Worm (Caenorhabditis elegans) whole organism, L3 larva: ENCODE measurements around the gene ndx-3.
A peak's percentile ranks its signal among the peaks of the same experiment; 100 is the strongest.

Experiments used
- R02D3.7 ChIP-seq: fragments of 150-350 bp; optimal IDR thresholded peaks from 2 replicates; lab custom pipeline; 2014; ENCODE audit warnings: missing biosample characterization, missing genetic modification characterization
- ZK546.5 ChIP-seq: sonication (generic microtip); optimal IDR thresholded peaks from 2 replicates; lab custom pipeline; 2017; ENCODE audit warnings: missing biosample characterization, missing genetic modification characterization
- aly-2 ChIP-seq: fragments of 150-350 bp; optimal IDR thresholded peaks from 2 replicates; lab custom pipeline; 2014; ENCODE audit warnings: missing biosample characterization, missing genetic modification characterization
- ceh-16 ChIP-seq: sonication (generic microtip); optimal IDR thresholded peaks from 2 replicates; lab custom pipeline; 2017; ENCODE audit warnings: missing biosample characterization, missing genetic modification characterization
- ceh-28 ChIP-seq: fragments of 150-350 bp; optimal IDR thresholded peaks from 2 replicates; lab custom pipeline; 2014; ENCODE audit warnings: missing biosample characterization, missing genetic modification reagents, missing genetic modification characterization
- ceh-9 ChIP-seq: sonication (generic microtip); optimal IDR thresholded peaks from 2 replicates; lab custom pipeline; 2018; ENCODE audit warnings: missing biosample characterization, missing genetic modification characterization
- daf-12 ChIP-seq: fragments of 150-350 bp; optimal IDR thresholded peaks from 2 replicates; lab custom pipeline; 2014; ENCODE audit warnings: missing biosample characterization, missing genetic modification reagents, missing genetic modification characterization
- egl-27 ChIP-seq: sonication (generic microtip); optimal IDR thresholded peaks from 4 replicates; lab custom pipeline; 2017; ENCODE audit warnings: missing biosample characterization, missing genetic modification reagents, missing genetic modification characterization
- egl-5 ChIP-seq: fragments of 150-350 bp; optimal IDR thresholded peaks from 2 replicates; lab custom pipeline; 2017; ENCODE audit warnings: missing biosample characterization, missing genetic modification reagents, missing genetic modification characterization, inconsistent platforms
- elt-2 ChIP-seq: sonication (generic microtip); optimal IDR thresholded peaks from 2 replicates; lab custom pipeline; 2016; ENCODE audit warnings: missing genetic modification reagents, mild to moderate bottlenecking, missing genetic modification characterization, missing compliant biosample characterization
- elt-3 ChIP-seq, 3 experiments: fragments of 150-350 bp in 1 of 3; sonication (generic microtip) in 2 of 3; optimal IDR thresholded peaks; 2 replicates in 2 of 3; 4 replicates in 1 of 3; lab custom pipeline; 2014 to 2017; ENCODE audit warnings: missing biosample characterization in 3 of 3, missing genetic modification characterization in 3 of 3
- eor-1 ChIP-seq, 2 experiments: fragments of 150-350 bp; optimal IDR thresholded peaks; 2 replicates each; lab custom pipeline; 2014 to 2018; ENCODE audit warnings: missing biosample characterization in 2 of 2, missing genetic modification characterization in 2 of 2
- fkh-10 ChIP-seq: sonication (generic microtip); optimal IDR thresholded peaks from 2 replicates; lab custom pipeline; 2017; ENCODE audit warnings: missing biosample characterization, missing genetic modification reagents, missing genetic modification characterization
- fkh-2 ChIP-seq: fragments of 150-350 bp; optimal IDR thresholded peaks from 2 replicates; lab custom pipeline; 2014; ENCODE audit warnings: missing biosample characterization, missing genetic modification reagents, missing genetic modification characterization
- fos-1 ChIP-seq: fragments of 150-350 bp; optimal IDR thresholded peaks from 2 replicates; lab custom pipeline; 2014; ENCODE audit warnings: missing biosample characterization, missing genetic modification characterization
- hmg-11 ChIP-seq: sonication (generic microtip); optimal IDR thresholded peaks from 2 replicates; lab custom pipeline; 2016; ENCODE audit warnings: missing genetic modification characterization, missing compliant biosample characterization
- jun-1 ChIP-seq: fragments of 150-350 bp; optimal IDR thresholded peaks from 2 replicates; lab custom pipeline; 2014; ENCODE audit warnings: missing biosample characterization, missing genetic modification reagents, missing genetic modification characterization
- lin-15B ChIP-seq: fragments of 150-350 bp; optimal IDR thresholded peaks from 2 replicates; lab custom pipeline; 2014; ENCODE audit warnings: missing biosample characterization, missing genetic modification characterization
- lin-39 ChIP-seq: fragments of 150-350 bp; optimal IDR thresholded peaks from 2 replicates; lab custom pipeline; 2018; ENCODE audit warnings: missing biosample characterization, missing genetic modification reagents, missing genetic modification characterization
- lsy-12 ChIP-seq: sonication (generic microtip); optimal IDR thresholded peaks from 2 replicates; lab custom pipeline; 2016; ENCODE audit warnings: mild to moderate bottlenecking, missing genetic modification characterization, missing compliant biosample characterization
- mdl-1 ChIP-seq: fragments of 150-350 bp; optimal IDR thresholded peaks from 2 replicates; lab custom pipeline; 2014; ENCODE audit warnings: missing biosample characterization, missing genetic modification characterization
- mml-1 ChIP-seq: fragments of 150-350 bp; sonication (generic microtip); optimal IDR thresholded peaks from 3 replicates; lab custom pipeline; 2014; ENCODE audit warnings: missing biosample characterization, missing genetic modification characterization
- nfya-1 ChIP-seq: sonication (generic microtip); optimal IDR thresholded peaks from 2 replicates; lab custom pipeline; 2017; ENCODE audit warnings: missing genetic modification characterization, mild to moderate bottlenecking, missing compliant biosample characterization, antibody characterized with exemption, moderate library complexity; ENCODE audit not compliant: insufficient read depth
- nhr-11 ChIP-seq: fragments of 150-350 bp; optimal IDR thresholded peaks from 2 replicates; lab custom pipeline; 2014; ENCODE audit warnings: missing biosample characterization, missing genetic modification characterization
- nhr-12 ChIP-seq: fragments of 150-350 bp; optimal IDR thresholded peaks from 2 replicates; lab custom pipeline; 2014; ENCODE audit warnings: missing biosample characterization, missing genetic modification characterization
- nhr-23 ChIP-seq: fragments of 150-350 bp; optimal IDR thresholded peaks from 2 replicates; lab custom pipeline; 2014; ENCODE audit warnings: missing biosample characterization, missing genetic modification reagents, missing genetic modification characterization
- nhr-237 ChIP-seq: fragments of 150-350 bp; optimal IDR thresholded peaks from 2 replicates; lab custom pipeline; 2014; ENCODE audit warnings: missing biosample characterization, missing genetic modification characterization
- nhr-25 ChIP-seq: sonication (generic microtip); optimal IDR thresholded peaks from 2 replicates; lab custom pipeline; 2017; ENCODE audit warnings: missing biosample characterization, missing genetic modification characterization
- nhr-28 ChIP-seq: fragments of 150-350 bp; optimal IDR thresholded peaks from 2 replicates; lab custom pipeline; 2014; ENCODE audit warnings: missing biosample characterization, missing genetic modification characterization
- nhr-43 ChIP-seq: sonication (generic microtip); optimal IDR thresholded peaks from 2 replicates; lab custom pipeline; 2016; ENCODE audit warnings: mild to moderate bottlenecking, missing genetic modification characterization, missing compliant biosample characterization; ENCODE audit not compliant: poor library complexity, severe bottlenecking
- nhr-67 ChIP-seq: fragments of 150-350 bp; optimal IDR thresholded peaks from 2 replicates; lab custom pipeline; 2014; ENCODE audit warnings: missing biosample characterization, missing genetic modification characterization
- nhr-76 ChIP-seq: fragments of 150-350 bp; sonication (generic microtip); optimal IDR thresholded peaks from 5 replicates; lab custom pipeline; 2014; ENCODE audit warnings: missing biosample characterization, missing genetic modification characterization
- nhr-77 ChIP-seq: fragments of 150-350 bp; optimal IDR thresholded peaks from 2 replicates; lab custom pipeline; 2014; ENCODE audit warnings: missing biosample characterization, missing genetic modification characterization
- pha-4 ChIP-seq: fragments of 150-350 bp; optimal IDR thresholded peaks from 2 replicates; lab custom pipeline; 2014; ENCODE audit warnings: missing biosample characterization, missing genetic modification reagents, missing genetic modification characterization
- pqm-1 ChIP-seq: fragments of 150-350 bp; optimal IDR thresholded peaks from 2 replicates; lab custom pipeline; 2017; ENCODE audit warnings: missing biosample characterization, missing genetic modification characterization, inconsistent platforms
- sea-2 ChIP-seq: fragments of 150-350 bp; sonication (generic microtip); optimal IDR thresholded peaks from 4 replicates; lab custom pipeline; 2014; ENCODE audit warnings: missing biosample characterization, missing genetic modification reagents, missing genetic modification characterization
- skn-1 ChIP-seq: fragments of 150-350 bp; optimal IDR thresholded peaks from 2 replicates; lab custom pipeline; 2014; ENCODE audit warnings: missing biosample characterization, missing genetic modification characterization
- snpc-4 ChIP-seq: fragments of 150-350 bp; optimal IDR thresholded peaks from 2 replicates; lab custom pipeline; 2014; ENCODE audit warnings: missing biosample characterization, missing genetic modification characterization
- unc-39 ChIP-seq: sonication (generic microtip); optimal IDR thresholded peaks from 4 replicates; lab custom pipeline; 2017; ENCODE audit warnings: missing biosample characterization, missing genetic modification characterization
- unc-62 ChIP-seq: fragments of 150-350 bp; sonication (generic microtip); optimal IDR thresholded peaks from 4 replicates; lab custom pipeline; 2014; ENCODE audit warnings: missing biosample characterization, missing genetic modification reagents, missing genetic modification characterization
- zag-1 ChIP-seq: fragments of 150-350 bp; optimal IDR thresholded peaks from 2 replicates; lab custom pipeline; 2014; ENCODE audit warnings: missing biosample characterization, missing genetic modification characterization
- ztf-11 ChIP-seq: fragments of 150-350 bp; optimal IDR thresholded peaks from 2 replicates; lab custom pipeline; 2014; ENCODE audit warnings: missing biosample characterization, missing genetic modification characterization
- ztf-4 ChIP-seq: fragments of 150-350 bp; optimal IDR thresholded peaks from 2 replicates; lab custom pipeline; 2014; ENCODE audit warnings: missing biosample characterization, missing genetic modification characterization

Gene ndx-3

DNA sequence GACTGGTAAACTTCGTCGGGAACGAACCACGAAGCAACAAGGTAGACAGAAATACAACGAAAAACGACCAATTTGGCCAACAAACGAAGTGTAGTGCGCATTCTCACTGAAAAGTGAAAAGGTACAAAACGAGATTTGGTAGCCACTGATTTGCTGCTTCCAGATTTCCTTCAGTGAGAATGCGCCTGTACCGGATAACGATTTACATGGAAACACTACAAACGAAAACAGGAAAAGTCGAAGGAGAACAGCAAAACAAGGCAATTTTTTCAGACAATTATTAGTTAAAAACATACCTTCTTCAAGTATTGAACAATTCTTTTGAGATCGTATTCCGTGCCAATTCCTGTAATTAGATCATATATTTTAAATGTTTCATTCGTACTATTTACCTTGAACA lies 39.6 kb downstream of the ndx-3 start, which contains the start of gene pigb-1:
Gene pigb-1, minus strand, starts transcription at position 101 of the 400 bp plus-strand sequence.
- TF ChIP-seq nhr-12 (tag; lab: Kevin White, UChicago) (no peak), eor-1 (tag; optimal IDR thresholded peaks at IDR 0.05; lab: Kevin White, UChicago) (no peak), nfya-1 (tag; lab: Kevin White, UChicago) (no peak), nhr-11 (tag; lab: Kevin White, UChicago) (no peak), ceh-9 (no peak)
- TF ChIP-seq, all 47 proteins: peak for 0

DNA sequence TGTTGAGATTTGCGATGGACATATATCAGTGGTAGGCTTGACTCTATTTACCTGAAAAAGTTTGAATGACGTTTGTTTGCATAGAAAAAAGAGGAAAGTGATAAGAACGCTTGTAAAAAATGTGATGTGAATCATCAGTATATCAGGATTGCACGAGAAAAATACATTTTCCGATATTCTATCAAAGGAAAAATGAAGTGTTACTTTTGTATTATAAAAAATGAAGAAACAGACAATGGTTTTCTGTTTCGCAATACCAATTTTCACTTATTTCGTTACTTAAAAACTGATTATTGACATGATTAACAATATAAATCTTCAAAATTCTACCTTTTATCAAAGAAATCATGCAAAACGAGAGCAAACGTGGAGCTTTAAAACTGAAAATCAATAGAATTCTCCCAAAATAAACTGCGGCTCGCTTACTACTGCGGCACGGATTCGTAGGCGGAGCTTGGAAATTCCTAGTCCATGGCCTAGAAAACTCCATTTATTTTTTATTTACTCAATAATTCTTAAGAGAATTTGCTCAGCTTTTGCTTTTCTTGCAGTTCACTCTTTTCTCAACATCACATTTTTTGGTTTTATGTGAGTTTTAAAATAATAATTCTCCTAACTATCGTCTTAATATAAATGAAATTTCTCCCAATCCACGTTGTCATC lies 40.3 kb downstream of the ndx-3 start, which contains the start of the genes eif-1 and vps-24:
Gene eif-1, minus strand, starts transcription at position 51 of the 663 bp plus-strand sequence.
Gene vps-24, plus strand, starts transcription at position 469 of the 663 bp plus-strand sequence.
- no peak for TF ChIP-seq mdl-1
- no peak for TF ChIP-seq unc-62 (GFP tag; lab: Kevin White, UChicago)
- TF ChIP-seq nhr-28 (tag; lab: Kevin White, UChicago) = no peak
- no peak for TF ChIP-seq eor-1 (tag; optimal IDR thresholded peaks at IDR 0.05; lab: Kevin White, UChicago)
- TF ChIP-seq nhr-25 (tag; lab: Kevin White, UChicago) = peak; percentile 35
- TF ChIP-seq elt-2 (tag; lab: Kevin White, UChicago) = peak; percentile 38
- TF ChIP-seq fkh-10 (GFP tag; lab: Kevin White, UChicago) = no peak
- no peak for TF ChIP-seq nhr-237 (tag; lab: Kevin White, UChicago)
- TF ChIP-seq ceh-16 = no peak
- TF ChIP-seq nfya-1 (tag; lab: Kevin White, UChicago) = peak; percentile 70
- no peak for TF ChIP-seq skn-1 (tag; lab: Kevin White, UChicago)
- peak; percentile 74 for TF ChIP-seq snpc-4 (tag; lab: Kevin White, UChicago)
- no peak for TF ChIP-seq nhr-12 (tag; lab: Kevin White, UChicago)
- TF ChIP-seq ZK546.5 = no peak
- TF ChIP-seq nhr-77 (tag; lab: Kevin White, UChicago) = no peak
- TF ChIP-seq nhr-43 (tag; lab: Kevin White, UChicago) = no peak
- TF ChIP-seq ztf-4 (tag; lab: Kevin White, UChicago) = no peak
- TF ChIP-seq nhr-76 (tag; lab: Kevin White, UChicago) = no peak
- no peak for TF ChIP-seq lin-39 (tag; lab: Kevin White, UChicago)
- TF ChIP-seq daf-12 = no peak
- no peak for TF ChIP-seq nhr-67 (tag; lab: Kevin White, UChicago)
- no peak for TF ChIP-seq ceh-28
- TF ChIP-seq unc-39 (tag; lab: Kevin White, UChicago) = no peak
- peak; percentile 64 for TF ChIP-seq pha-4 (tag; lab: Kevin White, UChicago)
- no peak for TF ChIP-seq fos-1 (tag; lab: Kevin White, UChicago)
- no peak for TF ChIP-seq egl-5 (tag; lab: Kevin White, UChicago)
- TF ChIP-seq sea-2 (GFP tag; lab: Kevin White, UChicago) = no peak
- TF ChIP-seq jun-1 (tag; lab: Kevin White, UChicago) = no peak
- no peak for TF ChIP-seq nhr-23 (tag; lab: Kevin White, UChicago)
- no peak for TF ChIP-seq zag-1 (tag; lab: Kevin White, UChicago)
- no peak for TF ChIP-seq fkh-2 (tag; lab: Kevin White, UChicago)
- no peak for TF ChIP-seq aly-2
- TF ChIP-seq mml-1 (tag; lab: Kevin White, UChicago) = no peak
- TF ChIP-seq ztf-11 (tag; lab: Kevin White, UChicago) = no peak
- TF ChIP-seq hmg-11 (tag; lab: Kevin White, UChicago) = peak; percentile 80
- no peak for TF ChIP-seq elt-3 (tag; optimal IDR thresholded peaks at IDR 0.05; lab: Kevin White, UChicago)
- TF ChIP-seq R02D3.7 (tag; lab: Kevin White, UChicago) = no peak
- TF ChIP-seq egl-27 (tag; lab: Kevin White, UChicago) = no peak
- no peak for TF ChIP-seq ceh-9
- TF ChIP-seq lsy-12 = no peak
- TF ChIP-seq pqm-1 = no peak
- peak; percentile 73 for TF ChIP-seq lin-15B (tag; lab: Kevin White, UChicago)
